Fruit fly (Drosophila melanogaster): ENCODE data around the gene LysX.

DNA sequence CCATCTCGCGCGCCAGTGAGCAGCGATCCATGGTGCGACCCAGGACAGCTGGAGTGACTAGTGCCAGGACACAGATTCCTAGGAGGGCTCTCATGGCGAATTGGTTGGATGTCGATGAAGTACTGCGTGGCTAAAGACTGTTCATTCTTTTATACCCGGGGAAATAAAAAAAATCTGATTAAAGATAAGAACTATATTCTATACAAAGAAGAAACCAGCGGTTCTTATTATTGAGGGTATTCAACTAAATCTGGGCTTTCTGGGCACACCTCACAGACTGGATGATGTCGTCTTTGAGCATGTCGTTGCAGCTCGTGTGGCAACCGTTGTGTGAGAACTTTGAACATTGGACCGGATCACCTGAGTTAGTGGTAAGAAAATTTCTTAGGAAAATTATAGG is at the start of gene LysX:
- TF ChIP-seq CTCF (optimal IDR thresholded peaks at IDR 0.05) (no peak), CG8478 (optimal IDR thresholded peaks at IDR 0.05) (no peak)

Data from S2 (cell line).